Worm (Caenorhabditis elegans): ENCODE measurements around the gene K05F6.10.

DNA sequence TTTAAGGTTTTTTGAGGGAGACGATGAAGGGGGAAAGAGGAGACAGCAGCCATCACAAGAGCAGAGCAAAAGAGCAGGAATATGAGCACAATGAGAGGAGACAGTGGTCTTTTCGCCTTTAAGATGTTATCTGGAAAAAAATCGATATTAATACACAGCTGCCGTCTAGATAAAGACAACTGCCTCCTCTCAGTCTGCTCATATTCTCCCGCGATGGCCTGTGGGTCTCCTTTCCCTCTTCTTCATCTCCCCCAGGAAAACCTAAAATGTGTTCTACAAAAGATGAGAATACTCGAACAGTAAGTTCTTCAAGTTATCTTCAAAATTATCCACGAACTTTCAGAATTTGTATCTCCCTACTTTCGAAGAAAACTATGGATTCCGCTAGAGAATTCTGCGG, 25.4 kb downstream of the K05F6.10 start, which contains the start of the genes fbxb-52 and fbxb-51:
- TF ChIP-seq unc-62 (GFP tag; optimal IDR thresholded peaks at IDR 0.05) (no peak), peb-1 (tag; optimal IDR thresholded peaks at IDR 0.05) (no peak), lin-39 (tag; optimal IDR thresholded peaks at IDR 0.05) (no peak), nhr-12 (tag; optimal IDR thresholded peaks at IDR 0.05) (no peak), ama-1 (optimal IDR thresholded peaks at IDR 0.05) (no peak)

All from whole organism, L2 larva.